Worm (Caenorhabditis elegans) whole organism, L1 larva: Measurements from ENCODE around the gene F30H5.5.

ENCODE experiments used
- aha-1 ChIP-seq: fragments of 150-350 bp; optimal IDR thresholded peaks from 2 replicates; lab custom pipeline; 2014; ENCODE audit warnings: missing biosample characterization, missing genetic modification characterization
- ceh-82 ChIP-seq, 3 experiments: fragments of 150-350 bp in 1 of 3; sonication (generic microtip) in 2 of 3; optimal IDR thresholded peaks; 2 replicates each; lab custom pipeline; 2014 to 2017; ENCODE audit warnings: missing biosample characterization in 3 of 3, missing genetic modification characterization in 3 of 3
- elt-3 ChIP-seq, 6 experiments: fragments of 150-350 bp in 1 of 6; sonication (generic microtip); optimal IDR thresholded peaks; 2 replicates each; lab custom pipeline; 2017 to 2018; ENCODE audit warnings: missing biosample characterization in 6 of 6, missing genetic modification characterization in 6 of 6, inconsistent platforms in 1 of 6
- fkh-10 ChIP-seq: sonication (generic microtip); optimal IDR thresholded peaks from 2 replicates; lab custom pipeline; 2017; ENCODE audit warnings: missing biosample characterization, missing genetic modification reagents, missing genetic modification characterization
- nhr-76 ChIP-seq: sonication (generic microtip); optimal IDR thresholded peaks from 2 replicates; lab custom pipeline; 2017; ENCODE audit warnings: missing biosample characterization, missing genetic modification characterization
- nhr-90 ChIP-seq: sonication (generic microtip); optimal IDR thresholded peaks from 2 replicates; lab custom pipeline; 2016; ENCODE audit warnings: mild to moderate bottlenecking, missing genetic modification characterization, missing compliant biosample characterization; ENCODE audit not compliant: poor library complexity
- tbx-2 ChIP-seq: sonication (generic microtip); optimal IDR thresholded peaks from 2 replicates; lab custom pipeline; 2016; ENCODE audit warnings: missing genetic modification characterization, missing compliant biosample characterization
- ztf-11 ChIP-seq, 2 experiments: sonication (generic microtip); optimal IDR thresholded peaks; 2 replicates each; lab custom pipeline; 2016 to 2017; ENCODE audit warnings: missing genetic modification characterization in 2 of 2, missing biosample characterization in 1 of 2, missing compliant biosample characterization in 1 of 2

- TF ChIP-seq fkh-10 (GFP tag; lab: Kevin White, UChicago) (no peak), nhr-90 (tag; lab: Kevin White, UChicago) (no peak), nhr-76 (no peak), elt-3 (tag; optimal IDR thresholded peaks at IDR 0.05; lab: Kevin White, UChicago) (no peak), ztf-11 (tag; optimal IDR thresholded peaks at IDR 0.05; lab: Kevin White, UChicago) (no peak), tbx-2 (tag; lab: Kevin White, UChicago) (no peak), ceh-82 (tag; optimal IDR thresholded peaks at IDR 0.05; lab: Kevin White, UChicago) (no peak), aha-1 (tag; lab: Kevin White, UChicago) (no peak)
Observed at ce11 chrIII:481259-481658, 7.3 kb upstream of the F30H5.5 start.
